Worm (Caenorhabditis elegans) whole organism, young adult: ENCODE measurements around the gene act-1.

Experiments used
- B0019.2 ChIP-seq: fragments of 200-800 bp; sonication (Bioruptor generic); conservative IDR thresholded peaks from 2 replicates; pipeline ENCODE4 v1.3.6; 2022; ENCODE audit warnings: missing genetic modification reagents, missing genetic modification characterization, missing compliant biosample characterization
- B0336.3 ChIP-seq: fragments of 200-800 bp; sonication (Bioruptor generic); IDR thresholded peaks from 2 replicates; pipeline ENCODE4 v1.3.6; 2022; ENCODE audit warnings: missing genetic modification characterization, missing compliant biosample characterization
- C17E4.6 ChIP-seq: fragments of 200-800 bp; sonication (Bioruptor generic); IDR thresholded peaks from 2 replicates; pipeline ENCODE4 v1.3.6; 2022; ENCODE audit warnings: missing genetic modification reagents, missing genetic modification characterization, missing compliant biosample characterization
- D2030.7 ChIP-seq: fragments of 200-800 bp; sonication (Bioruptor generic); IDR thresholded peaks from 2 replicates; pipeline ENCODE4 v1.3.6; 2022; ENCODE audit warnings: missing genetic modification reagents, missing genetic modification characterization, missing compliant biosample characterization
- F22D6.2 ChIP-seq: sonication (generic microtip); optimal IDR thresholded peaks from 2 replicates; lab custom pipeline; 2016; ENCODE audit warnings: mild to moderate bottlenecking, missing genetic modification characterization, missing compliant biosample characterization
- F33H1.4 ChIP-seq: fragments of 200-800 bp; sonication (Bioruptor generic); IDR thresholded peaks from 2 replicates; pipeline ENCODE4 v1.3.6; 2022; ENCODE audit warnings: missing genetic modification reagents, missing genetic modification characterization, missing compliant biosample characterization
- F37B4.10 ChIP-seq: fragments of 200-800 bp; sonication (Bioruptor generic); IDR thresholded peaks from 2 replicates; pipeline ENCODE4 v1.3.6; 2022; ENCODE audit warnings: missing genetic modification characterization, missing compliant biosample characterization
- F52B5.7 ChIP-seq: sonication (generic microtip); optimal IDR thresholded peaks from 2 replicates; lab custom pipeline; 2016; ENCODE audit warnings: mild to moderate bottlenecking, missing genetic modification characterization, missing compliant biosample characterization
- F55B11.4 ChIP-seq: sonication (generic microtip); optimal IDR thresholded peaks from 2 replicates; lab custom pipeline; 2016; ENCODE audit warnings: missing compliant biosample characterization, missing genetic modification characterization, borderline replicate concordance; ENCODE audit not compliant: insufficient read depth
- K12H6.12 ChIP-seq: fragments of 200-800 bp; sonication (Bioruptor generic); optimal IDR thresholded peaks from 2 replicates; lab custom pipeline; 2018; ENCODE audit warnings: mild to moderate bottlenecking, missing genetic modification characterization, missing compliant biosample characterization
- T07F8.4 ChIP-seq: sonication (generic microtip); optimal IDR thresholded peaks from 2 replicates; lab custom pipeline; 2016; ENCODE audit warnings: mild to moderate bottlenecking, missing genetic modification characterization, moderate library complexity, missing compliant biosample characterization
- Y53F4B.3 ChIP-seq: fragments of 200-800 bp; sonication (Bioruptor generic); IDR thresholded peaks from 2 replicates; pipeline ENCODE4 v1.3.6; 2022; ENCODE audit warnings: missing genetic modification reagents, missing genetic modification characterization, missing compliant biosample characterization
- Y67H2A.10 ChIP-seq: fragments of 200-800 bp; sonication (Bioruptor generic); conservative IDR thresholded peaks from 2 replicates; pipeline ENCODE4 v1.3.6; 2022; ENCODE audit warnings: missing genetic modification reagents, missing genetic modification characterization, missing compliant biosample characterization
- aptf-2 ChIP-seq: fragments of 200-800 bp; sonication (Bioruptor generic); conservative IDR thresholded peaks from 2 replicates; pipeline ENCODE4 v1.3.6; 2022; ENCODE audit warnings: missing genetic modification reagents, missing genetic modification characterization, missing compliant biosample characterization
- ccch-3 ChIP-seq: fragments of 200-800 bp; sonication (Bioruptor generic); optimal IDR thresholded peaks from 2 replicates; lab custom pipeline; 2018; ENCODE audit warnings: mild to moderate bottlenecking, missing genetic modification characterization, missing compliant biosample characterization
- cebp-2 ChIP-seq: fragments of 200-800 bp; sonication (Bioruptor generic); IDR thresholded peaks from 2 replicates; pipeline ENCODE4 v1.3.6; 2022; ENCODE audit warnings: missing genetic modification characterization, missing compliant biosample characterization
- ceh-100 ChIP-seq: fragments of 200-800 bp; sonication (Bioruptor generic); IDR thresholded peaks from 2 replicates; pipeline ENCODE4 v1.3.6; 2022; ENCODE audit warnings: missing genetic modification reagents, missing genetic modification characterization, missing compliant biosample characterization
- ceh-91 ChIP-seq: fragments of 200-800 bp; sonication (Bioruptor generic); IDR thresholded peaks from 2 replicates; pipeline ENCODE4 v1.3.6; 2022; ENCODE audit warnings: missing genetic modification reagents, missing genetic modification characterization, missing compliant biosample characterization
- dpff-1 ChIP-seq: sonication (generic microtip); optimal IDR thresholded peaks from 2 replicates; lab custom pipeline; 2017; ENCODE audit warnings: mild to moderate bottlenecking, missing genetic modification characterization, missing compliant biosample characterization
- efl-1 ChIP-seq: fragments of 150-350 bp; optimal IDR thresholded peaks from 2 replicates; lab custom pipeline; 2014; ENCODE audit warnings: missing biosample characterization, missing genetic modification reagents, missing genetic modification characterization
- egl-18 ChIP-seq: fragments of 200-800 bp; sonication (Bioruptor generic); IDR thresholded peaks from 2 replicates; pipeline ENCODE4 v1.3.6; 2022; ENCODE audit warnings: missing genetic modification reagents, missing genetic modification characterization, missing compliant biosample characterization
- egrh-3 ChIP-seq: fragments of 200-800 bp; sonication (Bioruptor generic); IDR thresholded peaks from 2 replicates; pipeline ENCODE4 v1.3.6; 2022; ENCODE audit warnings: missing genetic modification reagents, missing genetic modification characterization, missing compliant biosample characterization
- gei-17 ChIP-seq: fragments of 200-800 bp; sonication (Bioruptor generic); optimal IDR thresholded peaks from 2 replicates; lab custom pipeline; 2018; ENCODE audit warnings: mild to moderate bottlenecking, missing genetic modification characterization, missing compliant biosample characterization
- hmg-1.2 ChIP-seq: fragments of 200-800 bp; sonication (Bioruptor generic); IDR thresholded peaks from 2 replicates; pipeline ENCODE4 v1.3.6; 2022; ENCODE audit warnings: missing genetic modification reagents, missing genetic modification characterization, missing compliant biosample characterization
- hmg-20 ChIP-seq: fragments of 200-800 bp; sonication (Bioruptor generic); IDR thresholded peaks from 2 replicates; pipeline ENCODE4 v1.3.6; 2022; ENCODE audit warnings: missing genetic modification reagents, missing genetic modification characterization, missing compliant biosample characterization
- lag-1 ChIP-seq: fragments of 200-800 bp; sonication (Bioruptor generic); IDR thresholded peaks from 2 replicates; pipeline ENCODE4 v1.3.6; 2022; ENCODE audit warnings: missing genetic modification reagents, missing genetic modification characterization, missing compliant biosample characterization
- lin-26 ChIP-seq: fragments of 200-800 bp; sonication (Bioruptor generic); IDR thresholded peaks from 2 replicates; pipeline ENCODE4 v1.3.6; 2022; ENCODE audit warnings: missing genetic modification reagents, missing genetic modification characterization, missing compliant biosample characterization
- lin-35 ChIP-seq, 3 experiments: fragments of 150-350 bp in 2 of 3; sonication (generic microtip) in 1 of 3; optimal IDR thresholded peaks; 2 replicates each; lab custom pipeline; 2014 to 2018; ENCODE audit warnings: missing biosample characterization in 3 of 3, missing genetic modification characterization in 3 of 3, missing genetic modification reagents in 3 of 3
- lin-40 ChIP-seq: sonication (generic microtip); optimal IDR thresholded peaks from 2 replicates; lab custom pipeline; 2016; ENCODE audit warnings: missing genetic modification characterization, mild to moderate bottlenecking, missing compliant biosample characterization, missing genotype, missing genetic modification reagents
- lin-54 ChIP-seq: fragments of 200-800 bp; sonication (Bioruptor generic); optimal IDR thresholded peaks from 2 replicates; lab custom pipeline; 2018; ENCODE audit warnings: mild to moderate bottlenecking, missing genetic modification characterization, missing compliant biosample characterization
- madf-3 ChIP-seq: fragments of 200-800 bp; sonication (Bioruptor generic); IDR thresholded peaks from 2 replicates; pipeline ENCODE4 v1.3.6; 2022; ENCODE audit warnings: missing genetic modification reagents, missing genetic modification characterization, missing compliant biosample characterization
- madf-6 ChIP-seq: fragments of 200-800 bp; sonication (Bioruptor generic); IDR thresholded peaks from 2 replicates; pipeline ENCODE4 v1.3.6; 2022; ENCODE audit warnings: missing genetic modification reagents, missing genetic modification characterization, missing compliant biosample characterization
- madf-8 ChIP-seq: fragments of 200-800 bp; sonication (Bioruptor generic); conservative IDR thresholded peaks from 2 replicates; pipeline ENCODE4 v1.3.6; 2022; ENCODE audit warnings: missing genetic modification reagents, missing genetic modification characterization, missing compliant biosample characterization
- mes-4 ChIP-seq: sonication (generic microtip); optimal IDR thresholded peaks from 2 replicates; lab custom pipeline; 2016; ENCODE audit warnings: missing genotype, missing genetic modification characterization, missing compliant biosample characterization
- nfya-1 ChIP-seq: sonication (generic microtip); optimal IDR thresholded peaks from 2 replicates; lab custom pipeline; 2017; ENCODE audit warnings: antibody characterized with exemption, missing compliant biosample characterization, missing genetic modification characterization, borderline replicate concordance; ENCODE audit not compliant: insufficient read depth
- nhr-80 ChIP-seq: sonication (generic microtip); optimal IDR thresholded peaks from 2 replicates; lab custom pipeline; 2016; ENCODE audit warnings: missing genetic modification characterization, missing compliant biosample characterization
- rcor-1 ChIP-seq: fragments of 200-800 bp; sonication (Bioruptor generic); IDR thresholded peaks from 2 replicates; pipeline ENCODE4 v1.3.6; 2022; ENCODE audit warnings: missing genetic modification reagents, missing genetic modification characterization, missing compliant biosample characterization
- rec-8 ChIP-seq, 2 experiments: sonication (generic microtip); optimal IDR thresholded peaks; 2 replicates each; lab custom pipeline; 2016; ENCODE audit warnings: mild to moderate bottlenecking in 2 of 2, missing genetic modification characterization in 2 of 2, missing genetic modification reagents in 2 of 2, missing genotype in 2 of 2, missing biosample characterization in 1 of 2, missing compliant biosample characterization in 1 of 2, moderate library complexity in 1 of 2
- repo-1 ChIP-seq: sonication (generic microtip); optimal IDR thresholded peaks from 2 replicates; lab custom pipeline; 2017; ENCODE audit warnings: mild to moderate bottlenecking, missing genetic modification characterization, missing compliant biosample characterization
- snpc-1.3 ChIP-seq: sonication (generic microtip); optimal IDR thresholded peaks from 2 replicates; lab custom pipeline; 2017; ENCODE audit warnings: missing genetic modification characterization, mild to moderate bottlenecking, missing compliant biosample characterization, antibody characterized with exemption, moderate library complexity, missing genotype, missing genetic modification reagents; ENCODE audit not compliant: insufficient read depth
- snpc-4 ChIP-seq, 5 experiments: fragments of 150-350 bp in 1 of 5; sonication (generic microtip) in 4 of 5; optimal IDR thresholded peaks; 2 replicates each; lab custom pipeline; 2014 to 2018; ENCODE audit warnings: missing genetic modification characterization in 5 of 5, missing biosample characterization in 3 of 5, antibody characterized with exemption in 2 of 5, mild to moderate bottlenecking in 2 of 5, missing compliant biosample characterization in 2 of 5, missing genotype in 2 of 5, moderate library complexity in 2 of 5, missing genetic modification reagents in 1 of 5
- sptf-2 ChIP-seq: fragments of 200-800 bp; sonication (Bioruptor generic); optimal IDR thresholded peaks from 2 replicates; lab custom pipeline; 2018; ENCODE audit warnings: mild to moderate bottlenecking, missing genetic modification characterization, missing compliant biosample characterization
- zfh-2 ChIP-seq: fragments of 200-800 bp; sonication (Bioruptor generic); conservative IDR thresholded peaks from 2 replicates; pipeline ENCODE4 v1.3.6; 2022; ENCODE audit warnings: missing genetic modification reagents, missing genetic modification characterization, missing compliant biosample characterization
- ztf-26 ChIP-seq: sonication (generic microtip); optimal IDR thresholded peaks from 2 replicates; lab custom pipeline; 2017; ENCODE audit warnings: missing genetic modification characterization, missing compliant biosample characterization
- ztf-28 ChIP-seq: fragments of 200-800 bp; sonication (Bioruptor generic); IDR thresholded peaks from 2 replicates; pipeline ENCODE4 v1.3.6; 2022; ENCODE audit warnings: missing genetic modification reagents, missing genetic modification characterization, missing compliant biosample characterization
- ztf-3 ChIP-seq: fragments of 200-800 bp; sonication (Bioruptor generic); optimal IDR thresholded peaks from 2 replicates; lab custom pipeline; 2018; ENCODE audit warnings: mild to moderate bottlenecking, missing genetic modification characterization, missing compliant biosample characterization
- ztf-6 ChIP-seq: fragments of 200-800 bp; sonication (Bioruptor generic); IDR thresholded peaks from 2 replicates; pipeline ENCODE4 v1.3.6; 2022; ENCODE audit warnings: missing genetic modification reagents, missing genetic modification characterization, missing compliant biosample characterization

The act-1 gene

DNA sequence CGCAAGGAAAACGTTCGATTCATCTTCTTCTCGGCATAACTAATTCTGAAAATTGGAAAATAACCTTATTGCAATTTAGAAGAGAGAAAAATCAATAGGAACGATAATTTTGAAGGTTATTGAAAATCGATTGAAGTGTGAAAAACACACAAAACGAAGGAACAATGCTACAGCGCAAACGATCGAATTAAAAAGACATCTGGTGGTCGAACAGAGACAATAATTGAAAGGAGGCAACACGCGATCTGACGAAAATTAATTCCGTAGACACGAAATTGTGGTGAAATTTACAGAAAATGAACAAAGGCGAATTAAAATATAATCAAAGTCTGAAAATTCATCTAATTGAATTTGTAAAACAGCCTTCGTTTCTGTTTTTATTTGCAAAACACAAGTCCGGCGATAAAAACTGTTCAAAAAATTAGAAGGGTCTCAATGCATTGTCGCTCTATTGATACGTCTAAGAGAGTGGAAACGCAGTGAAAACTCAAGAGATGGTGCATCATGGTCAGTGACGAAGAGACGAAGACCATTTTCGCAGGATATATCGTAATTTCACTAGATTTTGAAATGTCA is 41.4 kb upstream of the act-1 start, which contains the start of gene pak-2:
Gene pak-2 (minus strand): TSS at position 51 of the 576 bp plus-strand sequence.
- TF ChIP-seq B0336.3 (GFP tag; lab: Robert Waterston, UW) (no peak), lag-1 (GFP tag; lab: Robert Waterston, UW) (no peak), lin-35 (GFP tag; optimal IDR thresholded peaks at IDR 0.05; lab: Kevin White, UChicago) (peak in 1 of 3 experiments; percentile 42), snpc-4 (GFP tag; optimal IDR thresholded peaks at IDR 0.05; lab: Kevin White, UChicago) (no peak), snpc-4 (tag; optimal IDR thresholded peaks at IDR 0.05; lab: Kevin White, UChicago) (peak in 1 of 4 experiments; percentile 38), lin-26 (GFP tag; lab: Robert Waterston, UW) (no peak), T07F8.4 (tag; lab: Kevin White, UChicago) (no peak), F37B4.10 (GFP tag; lab: Robert Waterston, UW) (no peak), efl-1 (GFP tag; lab: Kevin White, UChicago) (peak; percentile 12), zfh-2 (GFP tag; lab: Robert Waterston, UW) (no peak), egl-18 (GFP tag; lab: Robert Waterston, UW) (no peak), ztf-3 (GFP tag; lab: Kevin White, UChicago) (no peak), F52B5.7 (tag; lab: Kevin White, UChicago) (no peak), B0019.2 (GFP tag; lab: Robert Waterston, UW) (no peak), nhr-80 (tag; lab: Kevin White, UChicago) (peak; percentile 59), egrh-3 (no peak), lin-40 (tag; lab: Kevin White, UChicago) (peak; percentile 63), madf-8 (GFP tag; lab: Robert Waterston, UW) (no peak), ztf-28 (no peak), ceh-91 (GFP tag; lab: Robert Waterston, UW) (no peak), Y67H2A.10 (GFP tag; lab: Robert Waterston, UW) (no peak), madf-3 (GFP tag; lab: Robert Waterston, UW) (no peak), snpc-1.3 (tag; lab: Kevin White, UChicago) (no peak), mes-4 (tag; lab: Kevin White, UChicago) (no peak), rec-8 (tag; optimal IDR thresholded peaks at IDR 0.05; lab: Kevin White, UChicago) (no peak), gei-17 (GFP tag; lab: Kevin White, UChicago) (no peak), lin-54 (GFP tag; lab: Kevin White, UChicago) (peak; percentile 48), C17E4.6 (GFP tag; lab: Robert Waterston, UW) (no peak), hmg-20 (no peak), dpff-1 (tag; lab: Kevin White, UChicago) (no peak), rcor-1 (GFP tag; lab: Robert Waterston, UW) (0 out of 2 replicates have a peak, but pooled peaks have one; percentile 32), ccch-3 (GFP tag; lab: Kevin White, UChicago) (peak; percentile 73), F33H1.4 (GFP tag; lab: Robert Waterston, UW) (no peak), nfya-1 (tag; lab: Kevin White, UChicago) (no peak), ztf-26 (tag; lab: Kevin White, UChicago) (no peak), F22D6.2 (tag; lab: Kevin White, UChicago) (no peak), madf-6 (no peak), ztf-6 (GFP tag; lab: Robert Waterston, UW) (no peak), K12H6.12 (peak; percentile 84), sptf-2 (GFP tag; lab: Kevin White, UChicago) (no peak), ceh-100 (GFP tag; lab: Robert Waterston, UW) (peak; percentile 96), aptf-2 (GFP tag; lab: Robert Waterston, UW) (0 out of 2 replicates have a peak, but pooled peaks have one; percentile 36), repo-1 (no peak), cebp-2 (GFP tag; lab: Robert Waterston, UW) (no peak), Y53F4B.3 (GFP tag; lab: Robert Waterston, UW) (no peak), D2030.7 (GFP tag; lab: Robert Waterston, UW) (0 out of 2 replicates have a peak, but pooled peaks have one; percentile 23), F55B11.4 (tag; lab: Kevin White, UChicago) (no peak), hmg-1.2 (GFP tag; lab: Robert Waterston, UW) (peak; percentile 58; the same call in 1 of the 2 replicates)
